Worm (Caenorhabditis elegans) whole organism, L4/young adult: ENCODE measurements around the gene ckr-2.

ENCODE experiments used
- dao-5 ChIP-seq: sonication (generic microtip); optimal IDR thresholded peaks from 2 replicates; lab custom pipeline; 2016; ENCODE audit warnings: missing genotype, missing genetic modification characterization, moderate library complexity, missing compliant biosample characterization
- him-1 ChIP-seq: sonication (generic microtip); optimal IDR thresholded peaks from 2 replicates; lab custom pipeline; 2016; ENCODE audit warnings: missing genotype, missing genetic modification reagents, missing genetic modification characterization, missing compliant biosample characterization

- no peak for TF ChIP-seq him-1 (tag; lab: Kevin White, UChicago)
- TF ChIP-seq dao-5 (tag; lab: Kevin White, UChicago) = no peak
These were observed 9.6 kb upstream of the ckr-2 start for ce11 chrIII:2030776-2031565.
